Fruit fly (Drosophila melanogaster): ENCODE measurements around the gene CG14937.

The CG14937 gene

dm6 chr2L:11840391-11840790 is 46.5 kb upstream of the CG14937 start, which contains the start of gene CG31704:
Gene CG31704 (plus strand): TSS chr2L:11840691.
- no peak for TF ChIP-seq CG8119 (GFP tag; IDR thresholded peaks at IDR 0.05)
- TF ChIP-seq CG11902 (GFP tag; optimal IDR thresholded peaks at IDR 0.05) = no peak
- no peak for TF ChIP-seq lz (GFP tag; optimal IDR thresholded peaks at IDR 0.05)
- TF ChIP-seq spab (GFP tag; optimal IDR thresholded peaks at IDR 0.05) = no peak

dm6 chr2L:11839612-11840011 is 45.7 kb upstream of the CG14937 start, which contains the start of gene Sfp33A3:
Gene Sfp33A3 (plus strand): TSS chr2L:11839912.
- no peak for TF ChIP-seq acj6 (GFP tag; optimal IDR thresholded peaks at IDR 0.05)
- TF ChIP-seq Sox14 (GFP tag; optimal IDR thresholded peaks at IDR 0.05) = no peak
- TF ChIP-seq vri (GFP tag; optimal IDR thresholded peaks at IDR 0.05) = no peak
- TF ChIP-seq Ets21C (GFP tag; optimal IDR thresholded peaks at IDR 0.05) = no peak
- TF ChIP-seq Sox102F (GFP tag; optimal IDR thresholded peaks at IDR 0.05) = no peak
- TF ChIP-seq OdsH (GFP tag; optimal IDR thresholded peaks at IDR 0.05) = no peak
- TF ChIP-seq salr (GFP tag; optimal IDR thresholded peaks at IDR 0.05) = no peak
- TF ChIP-seq CG11762 (GFP tag; optimal IDR thresholded peaks at IDR 0.05; ENCODE audit: insufficient read depth) = no peak
- TF ChIP-seq CG32006 (GFP tag; optimal IDR thresholded peaks at IDR 0.05) = no peak
- TF ChIP-seq Eip93F (GFP tag; optimal IDR thresholded peaks at IDR 0.05) = no peak
- no peak for TF ChIP-seq spab (GFP tag; optimal IDR thresholded peaks at IDR 0.05)
- no peak for TF ChIP-seq CG10631 (GFP tag; optimal IDR thresholded peaks at IDR 0.05)
- TF ChIP-seq CG6854 (GFP tag; optimal IDR thresholded peaks at IDR 0.05) = no peak
- no peak for TF ChIP-seq eg (GFP tag; IDR thresholded peaks at IDR 0.05)
- no peak for TF ChIP-seq lz (GFP tag; optimal IDR thresholded peaks at IDR 0.05)
- no peak for TF ChIP-seq Hr39 (GFP tag; optimal IDR thresholded peaks at IDR 0.05)
- TF ChIP-seq Lpt (GFP tag; optimal IDR thresholded peaks at IDR 0.05) = no peak
- no peak for TF ChIP-seq Hr38 (GFP tag; optimal IDR thresholded peaks at IDR 0.05)
- TF ChIP-seq CG15336 (GFP tag; IDR thresholded peaks at IDR 0.05) = no peak

dm6 chr2L:11837413-11837812 is 43.5 kb upstream of the CG14937 start, which contains the start of gene Sfp33A2:
Gene Sfp33A2 (plus strand): TSS chr2L:11837713.
- TF ChIP-seq net (GFP tag; optimal IDR thresholded peaks at IDR 0.05) (no peak), CG9139 (GFP tag; optimal IDR thresholded peaks at IDR 0.05) (no peak), CG1621 (tag; optimal IDR thresholded peaks at IDR 0.05) (no peak), CG6163 (GFP tag; IDR thresholded peaks at IDR 0.05) (no peak), CG6792 (GFP tag; optimal IDR thresholded peaks at IDR 0.05) (no peak), CG34406 (GFP tag; optimal IDR thresholded peaks at IDR 0.05) (no peak), CG15336 (GFP tag; IDR thresholded peaks at IDR 0.05) (no peak)

- TF ChIP-seq vri (GFP tag; optimal IDR thresholded peaks at IDR 0.05) (no peak), ss (GFP tag; optimal IDR thresholded peaks at IDR 0.05) (no peak), Hr4 (GFP tag; optimal IDR thresholded peaks at IDR 0.05) (no peak), Eip78C (GFP tag) (no peak)
Measured at dm6 chr2L:11836943-11837342, 43.1 kb upstream of the CG14937 start, which contains the start of gene Sfp33A4. Gene Sfp33A4 (plus strand): TSS chr2L:11837243.

- TF ChIP-seq Sox14 (GFP tag; optimal IDR thresholded peaks at IDR 0.05) = no peak
- no peak for TF ChIP-seq CG31627 (GFP tag; optimal IDR thresholded peaks at IDR 0.05)
- TF ChIP-seq Eip75B (GFP tag; optimal IDR thresholded peaks at IDR 0.05) = no peak
- no peak for TF ChIP-seq CG6163 (GFP tag; IDR thresholded peaks at IDR 0.05)
- no peak for TF ChIP-seq CG6808 (GFP tag; optimal IDR thresholded peaks at IDR 0.05)
Measured at dm6 chr2L:11834308-11834707, 40.4 kb upstream of the CG14937 start, which contains the start of gene CG45012. Gene CG45012 (plus strand): TSS chr2L:11834608.

dm6 chr2L:11833786-11834185 is 39.9 kb upstream of the CG14937 start, which contains the start of gene CG45011:
Gene CG45011 (plus strand): TSS chr2L:11834086.
- TF ChIP-seq CG8319 (GFP tag; optimal IDR thresholded peaks at IDR 0.05) (no peak), CG6808 (GFP tag; optimal IDR thresholded peaks at IDR 0.05) (no peak), CG6276 (GFP tag; optimal IDR thresholded peaks at IDR 0.05) (no peak), CG6792 (GFP tag; optimal IDR thresholded peaks at IDR 0.05) (no peak), dac (GFP tag; optimal IDR thresholded peaks at IDR 0.05) (no peak), CG16779 (tag; optimal IDR thresholded peaks at IDR 0.05) (no peak), OdsH (GFP tag; optimal IDR thresholded peaks at IDR 0.05) (no peak), lz (GFP tag; optimal IDR thresholded peaks at IDR 0.05) (no peak), CG10669 (GFP tag; optimal IDR thresholded peaks at IDR 0.05) (no peak), fkh (GFP tag; optimal IDR thresholded peaks at IDR 0.05) (no peak), CG4318 (GFP tag; optimal IDR thresholded peaks at IDR 0.05) (no peak), salr (GFP tag; optimal IDR thresholded peaks at IDR 0.05) (no peak), net (GFP tag; optimal IDR thresholded peaks at IDR 0.05) (no peak), Ets21C (GFP tag; optimal IDR thresholded peaks at IDR 0.05) (no peak), Ets96B (tag; optimal IDR thresholded peaks at IDR 0.05) (no peak), Eip78C (GFP tag) (no peak), CG6854 (GFP tag; optimal IDR thresholded peaks at IDR 0.05) (no peak), CG11762 (GFP tag; optimal IDR thresholded peaks at IDR 0.05; ENCODE audit: insufficient read depth) (no peak), vri (GFP tag; optimal IDR thresholded peaks at IDR 0.05) (no peak)

All from whole organism, prepupa.